Fruit fly (Drosophila melanogaster): ENCODE measurements around the gene mib2.

DNA sequence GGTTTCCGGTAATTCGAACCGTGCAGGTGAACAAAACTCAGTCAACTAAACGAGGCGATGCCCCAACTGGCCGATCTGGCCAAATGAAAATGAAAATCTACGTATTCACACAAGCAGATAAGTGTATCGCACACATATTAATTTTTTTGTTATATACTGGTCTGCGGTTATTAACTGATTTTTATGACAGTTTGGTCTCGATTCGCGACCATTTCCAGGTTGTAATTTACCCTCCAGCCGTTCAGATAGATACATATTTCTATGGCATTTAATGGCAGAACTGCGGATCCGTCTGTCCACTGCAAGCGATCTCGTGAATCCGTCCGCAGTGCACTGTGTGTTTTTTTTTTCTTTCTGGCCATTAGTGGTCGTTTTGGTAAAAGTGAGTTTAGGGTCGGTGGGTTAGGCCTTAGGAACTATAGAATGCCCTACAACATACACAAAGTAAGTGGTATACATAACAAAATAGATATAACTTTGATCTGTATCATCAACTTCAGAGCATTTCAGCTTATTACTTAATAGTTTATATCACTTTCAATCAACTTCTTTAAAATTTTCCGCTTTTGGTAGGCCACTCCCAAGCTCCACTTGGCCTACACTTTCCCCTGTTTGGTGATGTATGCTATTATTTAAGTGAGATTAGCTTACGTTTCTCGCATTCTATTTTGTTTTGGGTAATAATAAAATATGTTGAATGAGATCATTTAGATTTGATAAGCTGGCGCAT is 40.0 kb downstream of the mib2 start, which contains the start of gene CG17572:
- TF ChIP-seq CTCF (optimal IDR thresholded peaks at IDR 0.05) (no peak), CG8478 (optimal IDR thresholded peaks at IDR 0.05) (no peak)
